Comparison of ENCODE assay signal across 3 fruit fly cellular contexts in genomic region chr3L:12495312-12495725, dm6.
TF ChIP-seq lines count a peak whose summit lies in the region.

No protein-coding gene starts in this region.

TF ChIP-seq in whole organism, embryonic, 481 proteins besides CTCF, POLR2A, EP300 and RAD21 (continued from another document and continues in another):
- TF ChIP-seq zen2 (GFP tag; IDR thresholded peaks at IDR 0.05; lab: Robert Waterston, UW; ENCODE audit: partially characterized antibody) (no peak), CG10274 (GFP tag; optimal IDR thresholded peaks at IDR 0.05; lab: Kevin White, UChicago) (peak; percentile 24), CG11723 (GFP tag; optimal IDR thresholded peaks at IDR 0.05; lab: Kevin White, UChicago) (peak; percentile 38), Mrtf (GFP tag; IDR thresholded peaks at IDR 0.05; lab: Robert Waterston, UW) (0 out of 3 replicates have a peak, but pooled peaks have one; percentile 29), otp (GFP tag; IDR thresholded peaks at IDR 0.05; lab: Robert Waterston, UW) (no peak), H2.0 (GFP tag; IDR thresholded peaks at IDR 0.05; lab: Robert Waterston, UW) (no peak), Hr51 (GFP tag; optimal IDR thresholded peaks at IDR 0.05; lab: Kevin White, UChicago) (peak in 1 of 2 experiments; percentile 58), lab (GFP tag; optimal IDR thresholded peaks at IDR 0.05; lab: Kevin White, UChicago) (peak; percentile 53), lov (optimal IDR thresholded peaks at IDR 0.05; lab: Kevin White, UChicago) (no peak), lov (GFP tag; IDR thresholded peaks at IDR 0.05; lab: Robert Waterston, UW) (no peak), az2 (GFP tag; optimal IDR thresholded peaks at IDR 0.05; lab: Kevin White, UChicago) (peak; percentile 35), CG9727 (GFP tag; optimal IDR thresholded peaks at IDR 0.05; lab: Kevin White, UChicago) (peak; percentile 47), CG32772 (GFP tag; IDR thresholded peaks at IDR 0.05; lab: Robert Waterston, UW) (0 out of 2 replicates have a peak, but pooled peaks have one; percentile 11), prd (optimal IDR thresholded peaks at IDR 0.05; lab: Kevin White, UChicago) (no peak), prd (GFP tag; IDR thresholded peaks at IDR 0.05; lab: Robert Waterston, UW) (peak; percentile 37; the same call in 1 of the 3 replicates), CG6175 (GFP tag; IDR thresholded peaks at IDR 0.05; lab: Robert Waterston, UW) (no peak), CG12236 (GFP tag; optimal IDR thresholded peaks at IDR 0.05; lab: Kevin White, UChicago) (no peak), CG31224 (GFP tag; IDR thresholded peaks at IDR 0.05; lab: Robert Waterston, UW) (no peak), CG12769 (tag; optimal IDR thresholded peaks at IDR 0.05; lab: Kevin White, UChicago) (peak; percentile 27), h (optimal IDR thresholded peaks at IDR 0.05; lab: Kevin White, UChicago) (no peak), CG2129 (GFP tag; IDR thresholded peaks at IDR 0.05; lab: Robert Waterston, UW; ENCODE audit: partially characterized antibody) (no peak), CG18619 (GFP tag; optimal IDR thresholded peaks at IDR 0.05; lab: Kevin White, UChicago) (peak; percentile 16), CG10654 (GFP tag; optimal IDR thresholded peaks at IDR 0.05; lab: Kevin White, UChicago) (peak; percentile 35), BtbVII (GFP tag; optimal IDR thresholded peaks at IDR 0.05; lab: Kevin White, UChicago) (no peak), CG10209 (GFP tag; optimal IDR thresholded peaks at IDR 0.05; lab: Kevin White, UChicago) (peak; percentile 35), Asciz (GFP tag; optimal IDR thresholded peaks at IDR 0.05; lab: Kevin White, UChicago) (no peak), CG17802 (tag; optimal IDR thresholded peaks at IDR 0.05; lab: Kevin White, UChicago) (no peak), ranshi (GFP tag; IDR thresholded peaks at IDR 0.05; lab: Robert Waterston, UW) (no peak), Neu2 (GFP tag; optimal IDR thresholded peaks at IDR 0.05; lab: Kevin White, UChicago; ENCODE audit: borderline replicate concordance) (no peak), ewg (GFP tag; optimal IDR thresholded peaks at IDR 0.05; lab: Kevin White, UChicago) (no peak), pros (GFP tag; optimal IDR thresholded peaks at IDR 0.05; lab: Kevin White, UChicago) (no peak), CG1024 (GFP tag; IDR thresholded peaks at IDR 0.05; lab: Robert Waterston, UW) (no peak), Fer2 (tag; optimal IDR thresholded peaks at IDR 0.05; lab: Kevin White, UChicago) (no peak), Dad (GFP tag; optimal IDR thresholded peaks at IDR 0.05; lab: Kevin White, UChicago) (no peak), dati (GFP tag; IDR thresholded peaks at IDR 0.05; lab: Robert Waterston, UW) (no peak), CG7987 (GFP tag; optimal IDR thresholded peaks at IDR 0.05; lab: Kevin White, UChicago) (no peak), crc (GFP tag; optimal IDR thresholded peaks at IDR 0.05; lab: Kevin White, UChicago) (no peak), onecut (GFP tag; IDR thresholded peaks at IDR 0.05; lab: Robert Waterston, UW) (peak; percentile 39), ara (GFP tag; IDR thresholded peaks at IDR 0.05; lab: Robert Waterston, UW) (no peak), Dp (GFP tag; optimal IDR thresholded peaks at IDR 0.05; lab: Kevin White, UChicago) (no peak), twi (tag; optimal IDR thresholded peaks at IDR 0.05; lab: Kevin White, UChicago) (no peak), CG1602 (GFP tag; optimal IDR thresholded peaks at IDR 0.05; lab: Kevin White, UChicago) (no peak), Nf-YC (tag; optimal IDR thresholded peaks at IDR 0.05; lab: Kevin White, UChicago) (peak; percentile 36), CG13775 (GFP tag; optimal IDR thresholded peaks at IDR 0.05; lab: Kevin White, UChicago) (peak; percentile 13), CG5180 (GFP tag; optimal IDR thresholded peaks at IDR 0.05; lab: Kevin White, UChicago) (peak; percentile 27)

TF ChIP-seq in whole organism, prepupa, 60 proteins besides CTCF, POLR2A, EP300 and RAD21 (continued from another document):
- peak; percentile 91 for TF ChIP-seq Sox102F (GFP tag; optimal IDR thresholded peaks at IDR 0.05; lab: Kevin White, UChicago)
- TF ChIP-seq Blimp-1 (GFP tag; optimal IDR thresholded peaks at IDR 0.05; lab: Kevin White, UChicago): peak; percentile 87
- peak; percentile 86 for TF ChIP-seq CG6792 (GFP tag; optimal IDR thresholded peaks at IDR 0.05; lab: Kevin White, UChicago)
- TF ChIP-seq Met (GFP tag; optimal IDR thresholded peaks at IDR 0.05; lab: Kevin White, UChicago): peak; percentile 93
- peak; percentile 91 for TF ChIP-seq Hr4 (GFP tag; optimal IDR thresholded peaks at IDR 0.05; lab: Kevin White, UChicago)
- TF ChIP-seq Sox15 (GFP tag; optimal IDR thresholded peaks at IDR 0.05; lab: Kevin White, UChicago): peak; percentile 78
- peak; percentile 81 for TF ChIP-seq CG6854 (GFP tag; optimal IDR thresholded peaks at IDR 0.05; lab: Kevin White, UChicago)
- TF ChIP-seq CG10669 (GFP tag; optimal IDR thresholded peaks at IDR 0.05; lab: Kevin White, UChicago): peak; percentile 81
- peak; percentile 84 for TF ChIP-seq dac (GFP tag; optimal IDR thresholded peaks at IDR 0.05; lab: Kevin White, UChicago)
- peak; percentile 97 for TF ChIP-seq svp (GFP tag; lab: Kevin White, UChicago)
- TF ChIP-seq Hr39 (GFP tag; optimal IDR thresholded peaks at IDR 0.05; lab: Kevin White, UChicago): peak; percentile 84
- peak; percentile 75 for TF ChIP-seq CG7368 (GFP tag; optimal IDR thresholded peaks at IDR 0.05; lab: Kevin White, UChicago)
- peak; percentile 68 for TF ChIP-seq CG8319 (GFP tag; optimal IDR thresholded peaks at IDR 0.05; lab: Kevin White, UChicago)
- peak; percentile 81 for TF ChIP-seq CG8632 (GFP tag; optimal IDR thresholded peaks at IDR 0.05; lab: Kevin White, UChicago)
- TF ChIP-seq CG16779 (tag; optimal IDR thresholded peaks at IDR 0.05; lab: Kevin White, UChicago): peak; percentile 72
- peak; percentile 84 for TF ChIP-seq CG34406 (GFP tag; optimal IDR thresholded peaks at IDR 0.05; lab: Kevin White, UChicago)
- TF ChIP-seq CG1621 (tag; optimal IDR thresholded peaks at IDR 0.05; lab: Kevin White, UChicago): peak; percentile 60
- peak; percentile 83 for TF ChIP-seq Ets21C (GFP tag; optimal IDR thresholded peaks at IDR 0.05; lab: Kevin White, UChicago)
- TF ChIP-seq CG3032 (tag; optimal IDR thresholded peaks at IDR 0.05; lab: Kevin White, UChicago): peak; percentile 86
- peak; percentile 92 for TF ChIP-seq Smox (GFP tag; optimal IDR thresholded peaks at IDR 0.05; lab: Kevin White, UChicago)
- TF ChIP-seq pdm3 (GFP tag; optimal IDR thresholded peaks at IDR 0.05; lab: Kevin White, UChicago): peak; percentile 83
- peak; percentile 83 for TF ChIP-seq spab (GFP tag; optimal IDR thresholded peaks at IDR 0.05; lab: Kevin White, UChicago)
- peak; percentile 33 for TF ChIP-seq fd85E (GFP tag; optimal IDR thresholded peaks at IDR 0.05; lab: Kevin White, UChicago)
- peak; percentile 78 for TF ChIP-seq CG9139 (GFP tag; optimal IDR thresholded peaks at IDR 0.05; lab: Kevin White, UChicago)
- TF ChIP-seq CG4318 (GFP tag; optimal IDR thresholded peaks at IDR 0.05; lab: Kevin White, UChicago): peak; percentile 87
- TF ChIP-seq ss (GFP tag; optimal IDR thresholded peaks at IDR 0.05; lab: Kevin White, UChicago): peak; percentile 84 to 87
- TF ChIP-seq CG15336 (GFP tag; IDR thresholded peaks at IDR 0.05; lab: Robert Waterston, UW): peak; percentile 87
- peak; percentile 74 for TF ChIP-seq eg (GFP tag; IDR thresholded peaks at IDR 0.05; lab: Robert Waterston, UW)
- peak; percentile 95 for TF ChIP-seq esn (GFP tag; optimal IDR thresholded peaks at IDR 0.05; lab: Kevin White, UChicago)
- TF ChIP-seq CG6163 (GFP tag; IDR thresholded peaks at IDR 0.05; lab: Robert Waterston, UW): peak; percentile 56; the same call in 1 of the 3 replicates
- peak; percentile 29 for TF ChIP-seq Gug (GFP tag; IDR thresholded peaks at IDR 0.05; lab: Robert Waterston, UW)
- TF ChIP-seq CG11762 (GFP tag; optimal IDR thresholded peaks at IDR 0.05; lab: Kevin White, UChicago; ENCODE audit: insufficient read depth): peak; percentile 83
- TF ChIP-seq CG11902 (GFP tag; optimal IDR thresholded peaks at IDR 0.05; lab: Kevin White, UChicago): peak; percentile 78
- peak; percentile 88 for TF ChIP-seq achi (GFP tag; optimal IDR thresholded peaks at IDR 0.05; lab: Kevin White, UChicago)
- TF ChIP-seq Sox14 (GFP tag; optimal IDR thresholded peaks at IDR 0.05; lab: Kevin White, UChicago): peak; percentile 91
- peak; percentile 74 for TF ChIP-seq Eip93F (GFP tag; optimal IDR thresholded peaks at IDR 0.05; lab: Kevin White, UChicago)
- TF ChIP-seq fd59A (GFP tag; optimal IDR thresholded peaks at IDR 0.05; lab: Kevin White, UChicago): peak; percentile 87
- TF ChIP-seq CG8119 (GFP tag; IDR thresholded peaks at IDR 0.05; lab: Robert Waterston, UW): peak; percentile 90

TF ChIP-seq in whole organism, wandering third instar larva, 38 proteins besides CTCF, POLR2A, EP300 and RAD21 (continued from another document):
- TF ChIP-seq Rel (GFP tag; optimal IDR thresholded peaks at IDR 0.05; lab: Kevin White, UChicago) (no peak), Rel (tag; optimal IDR thresholded peaks at IDR 0.05; lab: Kevin White, UChicago) (peak; percentile 49), Vsx2 (GFP tag; optimal IDR thresholded peaks at IDR 0.05; lab: Kevin White, UChicago; ENCODE audit: partially characterized antibody) (no peak), psq (GFP tag; optimal IDR thresholded peaks at IDR 0.05; lab: Kevin White, UChicago) (peak; percentile 81), Hnf4 (GFP tag; optimal IDR thresholded peaks at IDR 0.05; lab: Kevin White, UChicago) (peak; percentile 69), usp (GFP tag; optimal IDR thresholded peaks at IDR 0.05; lab: Kevin White, UChicago) (no peak), fru (GFP tag; optimal IDR thresholded peaks at IDR 0.05; lab: Kevin White, UChicago) (peak; percentile 88), br (GFP tag; optimal IDR thresholded peaks at IDR 0.05; lab: Kevin White, UChicago) (peak; percentile 82), HLH106 (tag; optimal IDR thresholded peaks at IDR 0.05; lab: Kevin White, UChicago) (peak; percentile 90), CG32264 (GFP tag; optimal IDR thresholded peaks at IDR 0.05; lab: Kevin White, UChicago) (peak; percentile 57), rgr (GFP tag; optimal IDR thresholded peaks at IDR 0.05; lab: Kevin White, UChicago) (peak; percentile 81), GATAd (GFP tag; optimal IDR thresholded peaks at IDR 0.05; lab: Kevin White, UChicago) (no peak), sv (GFP tag; optimal IDR thresholded peaks at IDR 0.05; lab: Kevin White, UChicago) (no peak)
